Worm (Caenorhabditis elegans): Measurements from ENCODE around the gene akt-1.
A peak's percentile ranks its signal among the peaks of the same experiment; 100 is the strongest.

The akt-1 gene

ce11 chrV:10273837-10274236 is 25.1 kb downstream of the akt-1 start:
- TF ChIP-seq ceh-14 (tag; optimal IDR thresholded peaks at IDR 0.05) = no peak
- TF ChIP-seq fax-1 (tag; optimal IDR thresholded peaks at IDR 0.05) = no peak
- TF ChIP-seq pros-1 (tag; optimal IDR thresholded peaks at IDR 0.05) = peak; percentile 15
- no peak for TF ChIP-seq ttx-3 (tag; optimal IDR thresholded peaks at IDR 0.05)
- no peak for TF ChIP-seq ceh-19 (GFP tag; optimal IDR thresholded peaks at IDR 0.05)
- no peak for TF ChIP-seq fkh-6 (tag; optimal IDR thresholded peaks at IDR 0.05)
- TF ChIP-seq odd-2 (tag; optimal IDR thresholded peaks at IDR 0.05) = no peak
- TF ChIP-seq hlh-13 (GFP tag; optimal IDR thresholded peaks at IDR 0.05) = no peak
- TF ChIP-seq ceh-31 (tag; optimal IDR thresholded peaks at IDR 0.05) = peak; percentile 1
- peak; percentile 26 for TF ChIP-seq nfya-1 (tag; optimal IDR thresholded peaks at IDR 0.05)
- peak; percentile 31 for TF ChIP-seq unc-42 (tag; optimal IDR thresholded peaks at IDR 0.05)
- TF ChIP-seq Y22D7AL.16 (tag; optimal IDR thresholded peaks at IDR 0.05) = no peak
- TF ChIP-seq ceh-48 (tag; optimal IDR thresholded peaks at IDR 0.05) = peak; percentile 89

DNA sequence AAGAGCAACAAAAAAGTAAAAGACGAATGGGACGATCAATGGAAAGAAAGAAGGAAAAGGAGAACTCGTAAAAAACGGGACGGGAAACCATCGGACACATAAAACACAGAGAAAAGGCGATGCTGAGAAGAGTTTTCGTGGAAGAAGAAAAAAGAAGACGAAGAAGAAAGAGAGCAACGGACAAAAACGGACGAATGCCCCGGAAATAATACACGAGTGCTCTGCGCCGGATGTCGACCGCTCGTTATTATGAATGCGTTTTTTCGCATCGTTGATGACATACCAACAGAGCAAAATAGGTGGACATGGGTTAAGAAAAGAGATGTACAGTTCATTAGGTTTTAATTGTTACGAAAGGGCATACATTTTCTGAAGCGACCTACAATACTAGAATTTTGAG is 26.9 kb downstream of the akt-1 start, which contains the start of gene Y22F5A.11:
Gene Y22F5A.11, minus strand, starts transcription at position 28 of the 400 bp plus-strand sequence.
- TF ChIP-seq ceh-31 (tag; optimal IDR thresholded peaks at IDR 0.05) (no peak), unc-42 (tag; optimal IDR thresholded peaks at IDR 0.05) (peak; percentile 0)

DNA sequence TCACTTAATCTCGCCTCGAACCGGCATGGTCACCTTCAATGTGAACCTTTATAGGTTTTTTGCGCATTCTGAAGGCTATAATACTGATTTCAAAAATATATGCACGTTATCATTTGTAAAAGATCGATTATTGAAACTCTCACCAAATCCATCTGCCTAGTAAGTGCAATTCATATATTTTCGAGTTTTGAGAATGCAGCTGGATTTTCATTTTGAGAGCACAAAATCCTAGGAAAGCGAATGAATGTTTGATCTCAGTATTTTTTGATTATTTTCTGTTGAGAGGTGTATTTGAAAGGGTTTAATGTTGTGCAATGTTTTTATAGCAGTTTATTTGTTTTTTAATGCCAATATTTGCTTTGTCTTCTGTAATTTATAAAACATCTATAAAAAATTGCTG is 27.3 kb downstream of the akt-1 start:
- TF ChIP-seq elt-4 (tag; optimal IDR thresholded peaks at IDR 0.05) = no peak
- TF ChIP-seq sdc-2 (tag; optimal IDR thresholded peaks at IDR 0.05) = no peak
- TF ChIP-seq lin-11 (tag; optimal IDR thresholded peaks at IDR 0.05) = no peak
- TF ChIP-seq ceh-6 (GFP tag; optimal IDR thresholded peaks at IDR 0.05) = no peak
- no peak for TF ChIP-seq nhr-11 (tag; optimal IDR thresholded peaks at IDR 0.05)
- TF ChIP-seq nhr-232 (tag; optimal IDR thresholded peaks at IDR 0.05) = no peak

DNA sequence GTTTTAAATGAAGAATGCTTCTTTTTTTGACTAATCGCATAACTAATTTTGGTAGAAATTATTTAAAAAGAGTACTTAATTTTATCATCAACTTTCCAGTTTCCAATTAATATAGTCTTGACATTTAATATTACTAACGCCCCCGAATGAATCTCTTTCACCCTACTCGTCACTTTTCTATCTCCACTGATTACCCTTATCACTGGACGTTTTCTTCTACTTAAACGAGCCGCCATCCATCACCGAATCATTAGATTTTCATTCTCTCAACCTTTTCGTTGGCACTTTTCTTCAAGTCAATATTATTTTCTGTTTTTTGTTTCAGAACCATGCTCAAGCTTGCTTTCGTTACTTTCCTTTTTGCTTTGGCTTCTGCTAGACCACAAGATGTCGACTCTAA is 28.9 kb downstream of the akt-1 start, which contains the start of gene lys-1:
Gene lys-1, plus strand, starts transcription at position 326 of the 400 bp plus-strand sequence.
- TF ChIP-seq odd-2 (tag; optimal IDR thresholded peaks at IDR 0.05) = no peak
- no peak for TF ChIP-seq elt-4 (tag; optimal IDR thresholded peaks at IDR 0.05)
- TF ChIP-seq ama-1 (optimal IDR thresholded peaks at IDR 0.05) = no peak
- TF ChIP-seq unc-86 (tag; optimal IDR thresholded peaks at IDR 0.05) = no peak
- peak; percentile 20 for TF ChIP-seq elt-2 (tag; optimal IDR thresholded peaks at IDR 0.05)
- TF ChIP-seq eyg-1 (tag; optimal IDR thresholded peaks at IDR 0.05) = no peak

DNA sequence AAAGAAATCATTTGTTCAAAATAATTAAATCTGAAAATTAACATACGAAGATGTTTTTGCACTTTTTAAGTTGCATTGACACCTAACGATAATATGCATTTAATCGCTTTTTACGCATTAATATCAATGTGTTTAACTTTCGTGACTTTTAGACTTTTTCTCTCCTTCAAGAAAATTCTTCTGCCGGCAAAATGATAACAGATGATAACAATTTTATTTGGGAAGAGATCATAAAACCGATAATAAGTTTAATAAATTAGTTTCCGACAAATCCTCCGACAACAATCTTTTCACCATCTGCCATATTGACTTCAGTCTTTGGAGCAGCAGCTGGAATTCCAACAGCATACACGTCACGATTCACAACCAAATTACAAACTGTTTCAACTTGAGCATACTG is 31.4 kb downstream of the akt-1 start:
- TF ChIP-seq elt-2 (tag; optimal IDR thresholded peaks at IDR 0.05) = peak; percentile 15
- no peak for TF ChIP-seq ceh-30 (tag; optimal IDR thresholded peaks at IDR 0.05)

DNA sequence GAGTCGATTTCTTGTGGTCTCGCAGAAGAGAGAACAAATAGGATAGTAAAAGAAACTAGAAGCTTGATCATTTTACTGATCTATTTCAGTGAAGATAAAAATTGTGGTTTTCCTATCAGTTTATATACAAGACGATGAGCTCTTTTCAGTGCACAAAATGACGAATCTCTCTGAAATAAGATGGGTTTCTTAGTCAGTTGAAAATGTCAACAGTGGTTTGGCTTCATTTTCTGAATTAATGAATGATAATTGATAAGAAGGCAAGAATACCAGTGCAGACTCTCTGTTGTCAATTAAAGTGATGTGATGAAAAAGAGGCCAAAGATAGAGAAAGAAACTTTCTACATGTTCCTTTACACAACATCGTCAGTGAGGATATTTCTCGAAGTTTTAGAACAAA is 32.7 kb downstream of the akt-1 start, which contains the start of gene lys-2:
Gene lys-2, minus strand, starts transcription at position 101 of the 400 bp plus-strand sequence.
- TF ChIP-seq lim-6 (tag; optimal IDR thresholded peaks at IDR 0.05) (no peak), ceh-18 (tag; optimal IDR thresholded peaks at IDR 0.05) (no peak), madf-2 (tag; optimal IDR thresholded peaks at IDR 0.05) (no peak), ahr-1 (tag; optimal IDR thresholded peaks at IDR 0.05) (no peak)

DNA sequence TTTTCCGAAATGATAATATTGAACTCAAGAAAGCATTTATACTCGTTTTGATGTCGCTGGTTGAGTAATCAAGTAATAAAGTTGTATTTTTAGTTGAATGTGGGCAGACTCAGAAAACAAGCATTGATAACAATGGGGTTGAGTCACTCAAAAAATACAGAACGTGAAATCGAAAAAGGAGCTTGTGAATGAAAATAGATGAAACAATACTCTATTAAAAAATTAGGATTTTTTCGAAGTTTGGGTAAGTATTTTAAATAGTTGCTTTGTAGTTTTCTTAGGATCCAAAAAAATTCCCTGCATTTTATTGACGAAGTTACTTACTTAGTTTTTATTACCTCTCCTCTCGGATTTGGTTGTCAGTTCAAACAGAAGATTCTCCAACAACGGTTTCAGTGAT is 34.7 kb downstream of the akt-1 start, which contains the start of gene lys-3:
Gene lys-3, minus strand, starts transcription at position 101 of the 400 bp plus-strand sequence.
- TF ChIP-seq ceh-30 (tag; optimal IDR thresholded peaks at IDR 0.05) (no peak), hlh-8 (tag; optimal IDR thresholded peaks at IDR 0.05) (no peak), che-1 (tag; optimal IDR thresholded peaks at IDR 0.05) (no peak), lim-6 (tag; optimal IDR thresholded peaks at IDR 0.05) (no peak)
